Worm (Caenorhabditis elegans) whole organism, young adult: ENCODE data around the gene rho-1.
A peak's percentile ranks its signal among the peaks of the same experiment; 100 is the strongest.

ENCODE experiments used
- B0261.1 ChIP-seq: sonication (generic microtip); optimal IDR thresholded peaks from 2 replicates; lab custom pipeline; 2016; ENCODE audit warnings: mild to moderate bottlenecking, missing genetic modification characterization, moderate library complexity, missing compliant biosample characterization
- C06A6.2 ChIP-seq: fragments of 200-800 bp; sonication (Bioruptor generic); conservative IDR thresholded peaks from 2 replicates; pipeline ENCODE4 v1.3.6; 2022; ENCODE audit warnings: missing genetic modification characterization, missing compliant biosample characterization
- D2030.7 ChIP-seq: fragments of 200-800 bp; sonication (Bioruptor generic); IDR thresholded peaks from 2 replicates; pipeline ENCODE4 v1.3.6; 2022; ENCODE audit warnings: missing genetic modification reagents, missing genetic modification characterization, missing compliant biosample characterization
- F10E7.11 ChIP-seq: sonication (generic microtip); optimal IDR thresholded peaks from 2 replicates; lab custom pipeline; 2017; ENCODE audit warnings: mild to moderate bottlenecking, missing genetic modification characterization, moderate library complexity, missing compliant biosample characterization
- F52B5.7 ChIP-seq: sonication (generic microtip); optimal IDR thresholded peaks from 2 replicates; lab custom pipeline; 2016; ENCODE audit warnings: mild to moderate bottlenecking, missing genetic modification characterization, missing compliant biosample characterization
- K11D2.4 ChIP-seq: fragments of 200-800 bp; sonication (Bioruptor generic); IDR thresholded peaks from 2 replicates; pipeline ENCODE4 v1.3.6; 2022; ENCODE audit warnings: missing genetic modification reagents, missing genetic modification characterization, missing compliant biosample characterization
- K12H6.12 ChIP-seq: fragments of 200-800 bp; sonication (Bioruptor generic); optimal IDR thresholded peaks from 2 replicates; lab custom pipeline; 2018; ENCODE audit warnings: mild to moderate bottlenecking, missing genetic modification characterization, missing compliant biosample characterization
- Y56A3A.18 ChIP-seq: fragments of 200-800 bp; sonication (Bioruptor generic); IDR thresholded peaks from 2 replicates; pipeline ENCODE4 v1.3.6; 2022; ENCODE audit warnings: missing genetic modification reagents, missing genetic modification characterization, missing compliant biosample characterization
- Y67H2A.10 ChIP-seq: fragments of 200-800 bp; sonication (Bioruptor generic); conservative IDR thresholded peaks from 2 replicates; pipeline ENCODE4 v1.3.6; 2022; ENCODE audit warnings: missing genetic modification reagents, missing genetic modification characterization, missing compliant biosample characterization
- ama-1 ChIP-seq, 3 experiments: fragments of 150-350 bp in 1 of 3; sonication (generic microtip) in 2 of 3; optimal IDR thresholded peaks; 2 replicates each; lab custom pipeline; 2014 to 2018; ENCODE audit warnings: missing biosample characterization in 2 of 3, missing genetic modification characterization in 2 of 3, missing genetic modification reagents in 2 of 3
- athp-1 ChIP-seq: sonication (generic microtip); optimal IDR thresholded peaks from 2 replicates; lab custom pipeline; 2017; ENCODE audit warnings: mild to moderate bottlenecking, missing genetic modification characterization, missing compliant biosample characterization
- attf-5 ChIP-seq: fragments of 200-800 bp; sonication (Bioruptor generic); optimal IDR thresholded peaks from 2 replicates; lab custom pipeline; 2018; ENCODE audit warnings: mild to moderate bottlenecking, missing genetic modification characterization, missing compliant biosample characterization
- bed-1 ChIP-seq: fragments of 200-800 bp; sonication (Bioruptor generic); IDR thresholded peaks from 2 replicates; pipeline ENCODE4 v1.3.6; 2022; ENCODE audit warnings: missing genetic modification reagents, missing genetic modification characterization, missing compliant biosample characterization
- cebp-1 ChIP-seq, 2 experiments: fragments of 200-800 bp in 1 of 2; sonication (Bioruptor generic) in 1 of 2; sonication (generic microtip) in 1 of 2; IDR thresholded peaks in 1 of 2; optimal IDR thresholded peaks in 1 of 2; 2 replicates each; pipeline versions ENCODE4 v1.3.6 to Lab custom; 2017 to 2022; ENCODE audit warnings: missing compliant biosample characterization in 2 of 2, missing genetic modification characterization in 2 of 2, mild to moderate bottlenecking in 1 of 2, missing genetic modification reagents in 1 of 2, moderate library complexity in 1 of 2
- chd-7 ChIP-seq: sonication (generic microtip); optimal IDR thresholded peaks from 2 replicates; lab custom pipeline; 2016; ENCODE audit warnings: mild to moderate bottlenecking, missing genetic modification characterization, moderate library complexity, missing compliant biosample characterization
- dox-1 ChIP-seq: fragments of 200-800 bp; sonication (Bioruptor generic); IDR thresholded peaks from 2 replicates; pipeline ENCODE4 v1.3.6; 2022; ENCODE audit warnings: missing genetic modification reagents, missing genetic modification characterization, missing compliant biosample characterization
- egl-18 ChIP-seq: fragments of 200-800 bp; sonication (Bioruptor generic); IDR thresholded peaks from 2 replicates; pipeline ENCODE4 v1.3.6; 2022; ENCODE audit warnings: missing genetic modification reagents, missing genetic modification characterization, missing compliant biosample characterization
- ets-4 ChIP-seq: fragments of 200-800 bp; sonication (Bioruptor generic); optimal IDR thresholded peaks from 2 replicates; lab custom pipeline; 2018; ENCODE audit warnings: mild to moderate bottlenecking, missing genetic modification characterization, missing compliant biosample characterization
- fkh-3 ChIP-seq: sonication (generic microtip); optimal IDR thresholded peaks from 2 replicates; lab custom pipeline; 2016; ENCODE audit warnings: mild to moderate bottlenecking, missing genetic modification characterization, missing compliant biosample characterization
- gei-17 ChIP-seq: fragments of 200-800 bp; sonication (Bioruptor generic); optimal IDR thresholded peaks from 2 replicates; lab custom pipeline; 2018; ENCODE audit warnings: mild to moderate bottlenecking, missing genetic modification characterization, missing compliant biosample characterization
- him-1 ChIP-seq: sonication (generic microtip); optimal IDR thresholded peaks from 2 replicates; lab custom pipeline; 2016; ENCODE audit warnings: missing genotype, missing genetic modification reagents, missing genetic modification characterization, missing compliant biosample characterization
- let-607 ChIP-seq, 2 experiments: fragments of 200-800 bp in 1 of 2; sonication (Bioruptor generic) in 1 of 2; sonication (generic microtip) in 1 of 2; optimal IDR thresholded peaks; 2 replicates each; lab custom pipeline; 2016 to 2018; ENCODE audit warnings: mild to moderate bottlenecking in 2 of 2, missing compliant biosample characterization in 2 of 2, missing genetic modification characterization in 2 of 2, moderate library complexity in 2 of 2, missing genotype in 1 of 2
- lin-26 ChIP-seq: fragments of 200-800 bp; sonication (Bioruptor generic); IDR thresholded peaks from 2 replicates; pipeline ENCODE4 v1.3.6; 2022; ENCODE audit warnings: missing genetic modification reagents, missing genetic modification characterization, missing compliant biosample characterization
- lin-54 ChIP-seq: fragments of 200-800 bp; sonication (Bioruptor generic); optimal IDR thresholded peaks from 2 replicates; lab custom pipeline; 2018; ENCODE audit warnings: mild to moderate bottlenecking, missing genetic modification characterization, missing compliant biosample characterization
- lir-1 ChIP-seq: fragments of 200-800 bp; sonication (Bioruptor generic); conservative IDR thresholded peaks from 2 replicates; pipeline ENCODE4 v1.3.6; 2022; ENCODE audit warnings: missing genetic modification reagents, missing genetic modification characterization, missing compliant biosample characterization
- lsl-1 ChIP-seq: fragments of 200-800 bp; sonication (Bioruptor generic); optimal IDR thresholded peaks from 2 replicates; lab custom pipeline; 2018; ENCODE audit warnings: mild to moderate bottlenecking, missing genetic modification characterization, moderate library complexity, missing compliant biosample characterization
- lsy-27 ChIP-seq: sonication (generic microtip); optimal IDR thresholded peaks from 2 replicates; lab custom pipeline; 2017; ENCODE audit warnings: missing genetic modification characterization, mild to moderate bottlenecking, missing compliant biosample characterization, antibody characterized with exemption, missing genotype, borderline replicate concordance; ENCODE audit not compliant: insufficient read depth
- madf-8 ChIP-seq: fragments of 200-800 bp; sonication (Bioruptor generic); conservative IDR thresholded peaks from 2 replicates; pipeline ENCODE4 v1.3.6; 2022; ENCODE audit warnings: missing genetic modification reagents, missing genetic modification characterization, missing compliant biosample characterization
- nfya-1 ChIP-seq: sonication (generic microtip); optimal IDR thresholded peaks from 2 replicates; lab custom pipeline; 2017; ENCODE audit warnings: antibody characterized with exemption, missing compliant biosample characterization, missing genetic modification characterization, borderline replicate concordance; ENCODE audit not compliant: insufficient read depth
- nfyb-1 ChIP-seq: fragments of 200-800 bp; sonication (Bioruptor generic); IDR thresholded peaks from 2 replicates; pipeline ENCODE4 v1.3.6; 2022; ENCODE audit warnings: missing genetic modification reagents, missing genetic modification characterization, missing compliant biosample characterization
- nhr-120 ChIP-seq: fragments of 200-800 bp; sonication (Bioruptor generic); IDR thresholded peaks from 2 replicates; pipeline ENCODE4 v1.3.6; 2022; ENCODE audit warnings: missing genetic modification characterization, missing compliant biosample characterization
- nhr-80 ChIP-seq: sonication (generic microtip); optimal IDR thresholded peaks from 2 replicates; lab custom pipeline; 2016; ENCODE audit warnings: missing genetic modification characterization, missing compliant biosample characterization
- pbrm-1 ChIP-seq: fragments of 200-800 bp; sonication (Bioruptor generic); IDR thresholded peaks from 2 replicates; pipeline ENCODE4 v1.3.6; 2022; ENCODE audit warnings: missing genetic modification reagents, missing genetic modification characterization, missing compliant biosample characterization
- rec-8 ChIP-seq, 2 experiments: sonication (generic microtip); optimal IDR thresholded peaks; 2 replicates each; lab custom pipeline; 2016; ENCODE audit warnings: mild to moderate bottlenecking in 2 of 2, missing genetic modification characterization in 2 of 2, missing genetic modification reagents in 2 of 2, missing genotype in 2 of 2, missing biosample characterization in 1 of 2, missing compliant biosample characterization in 1 of 2, moderate library complexity in 1 of 2
- sea-2 ChIP-seq: fragments of 200-800 bp; sonication (Bioruptor generic); IDR thresholded peaks from 2 replicates; pipeline ENCODE4 v1.3.6; 2022; ENCODE audit warnings: missing genetic modification characterization, missing compliant biosample characterization
- snpc-1.3 ChIP-seq: sonication (generic microtip); optimal IDR thresholded peaks from 2 replicates; lab custom pipeline; 2017; ENCODE audit warnings: missing genetic modification characterization, mild to moderate bottlenecking, missing compliant biosample characterization, antibody characterized with exemption, moderate library complexity, missing genotype, missing genetic modification reagents; ENCODE audit not compliant: insufficient read depth
- sptf-2 ChIP-seq: fragments of 200-800 bp; sonication (Bioruptor generic); optimal IDR thresholded peaks from 2 replicates; lab custom pipeline; 2018; ENCODE audit warnings: mild to moderate bottlenecking, missing genetic modification characterization, missing compliant biosample characterization
- tbp1 ChIP-seq: fragments of 200-800 bp; sonication (Bioruptor generic); optimal IDR thresholded peaks from 2 replicates; lab custom pipeline; 2018; ENCODE audit warnings: mild to moderate bottlenecking, missing genetic modification characterization, missing compliant biosample characterization
- tlf-1 ChIP-seq: fragments of 200-800 bp; sonication (Bioruptor generic); optimal IDR thresholded peaks from 2 replicates; lab custom pipeline; 2018; ENCODE audit warnings: mild to moderate bottlenecking, missing genetic modification characterization, missing compliant biosample characterization
- unc-130 ChIP-seq: sonication (generic microtip); optimal IDR thresholded peaks from 2 replicates; lab custom pipeline; 2016; ENCODE audit warnings: missing genetic modification reagents, missing genetic modification characterization, missing compliant biosample characterization
- unc-62 ChIP-seq: fragments of 150-350 bp; optimal IDR thresholded peaks from 2 replicates; lab custom pipeline; 2014; ENCODE audit warnings: missing biosample characterization, missing genetic modification reagents, missing genetic modification characterization
- zfh-2 ChIP-seq: fragments of 200-800 bp; sonication (Bioruptor generic); conservative IDR thresholded peaks from 2 replicates; pipeline ENCODE4 v1.3.6; 2022; ENCODE audit warnings: missing genetic modification reagents, missing genetic modification characterization, missing compliant biosample characterization
- ztf-18 ChIP-seq: sonication (generic microtip); optimal IDR thresholded peaks from 2 replicates; lab custom pipeline; 2016; ENCODE audit warnings: missing genotype, mild to moderate bottlenecking, missing genetic modification characterization, missing compliant biosample characterization
- ztf-28 ChIP-seq: fragments of 200-800 bp; sonication (Bioruptor generic); IDR thresholded peaks from 2 replicates; pipeline ENCODE4 v1.3.6; 2022; ENCODE audit warnings: missing genetic modification reagents, missing genetic modification characterization, missing compliant biosample characterization
- ztf-3 ChIP-seq: fragments of 200-800 bp; sonication (Bioruptor generic); optimal IDR thresholded peaks from 2 replicates; lab custom pipeline; 2018; ENCODE audit warnings: mild to moderate bottlenecking, missing genetic modification characterization, missing compliant biosample characterization

rho-1 gene

ce11 chrIV:16503590-16504217, 14.9 kb upstream of the rho-1 start (continued):
- peak; percentile 83 for TF ChIP-seq pbrm-1
- peak; percentile 75 for TF ChIP-seq ztf-18 (tag; lab: Kevin White, UChicago)
- TF ChIP-seq fkh-3: peak; percentile 70
- TF ChIP-seq C06A6.2: no peak
- TF ChIP-seq F10E7.11 (tag; lab: Kevin White, UChicago): peak; percentile 50
- TF ChIP-seq nhr-120 (GFP tag; lab: Robert Waterston, UW): peak; percentile 84; the same call in 1 of the 2 replicates
- TF ChIP-seq zfh-2 (GFP tag; lab: Robert Waterston, UW): no peak
- TF ChIP-seq unc-130: peak; percentile 37
- TF ChIP-seq bed-1 (GFP tag; lab: Robert Waterston, UW): peak; percentile 81; the same call in 1 of the 2 replicates
- TF ChIP-seq lir-1 (GFP tag; lab: Robert Waterston, UW): peak; percentile 17; the same call in 1 of the 2 replicates
- TF ChIP-seq cebp-1 (GFP tag; IDR thresholded peaks at IDR 0.05; lab: Robert Waterston, UW): 0 out of 2 replicates have a peak, but pooled peaks have one; percentile 52
- peak; percentile 85 for TF ChIP-seq cebp-1 (tag; optimal IDR thresholded peaks at IDR 0.05; lab: Kevin White, UChicago)
- peak; percentile 85; the same call in 1 of the 2 replicates for TF ChIP-seq ztf-28 (GFP tag; lab: Robert Waterston, UW)
- peak; percentile 79 for TF ChIP-seq B0261.1 (tag; lab: Kevin White, UChicago)
- peak; percentile 84 for TF ChIP-seq F52B5.7 (tag; lab: Kevin White, UChicago)
- peak; percentile 67 for TF ChIP-seq lsl-1 (GFP tag; lab: Kevin White, UChicago)
- peak; percentile 98 for TF ChIP-seq lin-26 (GFP tag; lab: Robert Waterston, UW)
- TF ChIP-seq madf-8: no peak
- peak; percentile 78 for TF ChIP-seq lin-54 (GFP tag; lab: Kevin White, UChicago)
- peak; percentile 86 for TF ChIP-seq D2030.7 (GFP tag; lab: Robert Waterston, UW)
- TF ChIP-seq ztf-3 (GFP tag; lab: Kevin White, UChicago): no peak
- peak; percentile 49 for TF ChIP-seq him-1 (tag; lab: Kevin White, UChicago)
- peak; percentile 69 for TF ChIP-seq attf-5 (GFP tag; lab: Kevin White, UChicago)
- TF ChIP-seq let-607 (tag; optimal IDR thresholded peaks at IDR 0.05; lab: Kevin White, UChicago): peak in 1 of 2 experiments; percentile 2
- TF ChIP-seq lsy-27 (tag; lab: Kevin White, UChicago): no peak
- TF ChIP-seq ama-1 (optimal IDR thresholded peaks at IDR 0.05; lab: Kevin White, UChicago): no peak
- peak; percentile 69 to 72 for TF ChIP-seq ama-1 (GFP tag; optimal IDR thresholded peaks at IDR 0.05; lab: Kevin White, UChicago)
- TF ChIP-seq nhr-80 (tag; lab: Kevin White, UChicago): peak; percentile 3
- TF ChIP-seq nfya-1 (tag; lab: Kevin White, UChicago): no peak
- TF ChIP-seq chd-7 (tag; lab: Kevin White, UChicago): peak; percentile 74
- TF ChIP-seq egl-18 (GFP tag; lab: Robert Waterston, UW): no peak
- peak; percentile 33 for TF ChIP-seq K12H6.12
- TF ChIP-seq tbp1 (GFP tag; lab: Kevin White, UChicago): peak; percentile 96
- TF ChIP-seq sptf-2 (GFP tag; lab: Kevin White, UChicago): peak; percentile 88
- TF ChIP-seq Y67H2A.10 (GFP tag; lab: Robert Waterston, UW): peak; percentile 69
- peak; percentile 96 for TF ChIP-seq snpc-1.3 (tag; lab: Kevin White, UChicago)
- peak; percentile 46 to 83 for TF ChIP-seq rec-8 (tag; optimal IDR thresholded peaks at IDR 0.05; lab: Kevin White, UChicago)
- no peak for TF ChIP-seq unc-62
- no peak for TF ChIP-seq nfyb-1 (GFP tag; lab: Robert Waterston, UW)
- no peak for TF ChIP-seq K11D2.4 (GFP tag; lab: Robert Waterston, UW)
- no peak for TF ChIP-seq gei-17
- peak; percentile 79 for TF ChIP-seq dox-1 (GFP tag; lab: Robert Waterston, UW)
- TF ChIP-seq sea-2 (GFP tag; lab: Robert Waterston, UW): 0 out of 2 replicates have a peak, but pooled peaks have one; percentile 38
- TF ChIP-seq Y56A3A.18 (GFP tag; lab: Robert Waterston, UW): peak; percentile 87; the same call in 1 of the 2 replicates
- TF ChIP-seq athp-1 (tag; lab: Kevin White, UChicago): peak; percentile 86
- TF ChIP-seq tlf-1 (GFP tag; lab: Kevin White, UChicago): peak; percentile 57
- no peak for TF ChIP-seq ets-4 (GFP tag; lab: Kevin White, UChicago)
